Fruit fly (Drosophila melanogaster): ENCODE measurements around the gene CG34155.

DNA sequence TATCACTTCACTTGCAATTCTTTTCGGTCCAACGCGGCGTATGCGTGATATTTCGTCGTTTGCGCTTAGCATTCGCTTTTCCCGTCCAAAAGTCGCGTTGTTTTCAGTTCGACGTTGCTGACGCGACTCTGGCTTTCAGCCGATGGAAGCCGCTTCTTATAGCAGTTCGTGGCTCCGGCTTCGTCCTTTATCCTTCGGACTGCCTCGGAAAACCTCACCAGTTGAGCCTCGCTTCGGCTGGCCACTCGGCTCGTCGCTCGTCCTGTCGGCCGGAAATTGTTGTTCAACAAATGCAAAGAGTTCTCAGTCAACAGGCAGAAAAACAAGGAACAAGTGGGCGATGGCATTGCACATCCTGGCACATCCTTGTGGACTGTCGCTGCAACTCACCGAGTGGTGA is at the start of gene CG34155:
- no peak for TF ChIP-seq CG33213 (GFP tag; optimal IDR thresholded peaks at IDR 0.05)
- TF ChIP-seq ttk (GFP tag; IDR thresholded peaks at IDR 0.05): no peak
- TF ChIP-seq lola (GFP tag; optimal IDR thresholded peaks at IDR 0.05): no peak
- no peak for TF ChIP-seq NC2β (GFP tag; optimal IDR thresholded peaks at IDR 0.05)
- TF ChIP-seq HLH3B (GFP tag; IDR thresholded peaks at IDR 0.05): no peak
- TF ChIP-seq CG18599 (GFP tag; optimal IDR thresholded peaks at IDR 0.05): no peak
- TF ChIP-seq Dek (tag; optimal IDR thresholded peaks at IDR 0.05): no peak
- TF ChIP-seq CG4404 (GFP tag; IDR thresholded peaks at IDR 0.05): no peak

Measured in whole organism, embryonic.